Fruit fly (Drosophila melanogaster): ENCODE results near the gene CG5888.

Gene CG5888

dm6 chr2L:16495193-16495780 is 47.0 kb upstream of the CG5888 start:
- TF ChIP-seq sv (GFP tag; optimal IDR thresholded peaks at IDR 0.05) (peak; percentile 77), Hnf4 (GFP tag; optimal IDR thresholded peaks at IDR 0.05) (peak; percentile 87), foxo (GFP tag; optimal IDR thresholded peaks at IDR 0.05) (peak in 1 of 2 experiments; percentile 29), tai (GFP tag; optimal IDR thresholded peaks at IDR 0.05) (peak; percentile 77), br (GFP tag; optimal IDR thresholded peaks at IDR 0.05) (peak; percentile 85), rgr (GFP tag; optimal IDR thresholded peaks at IDR 0.05) (peak; percentile 93), Jra (GFP tag; optimal IDR thresholded peaks at IDR 0.05) (peak; percentile 79), CrebA (GFP tag; optimal IDR thresholded peaks at IDR 0.05; ENCODE audit: borderline replicate concordance) (no peak), OdsH (GFP tag; optimal IDR thresholded peaks at IDR 0.05) (peak; percentile 89), fru (GFP tag; optimal IDR thresholded peaks at IDR 0.05) (peak; percentile 77), woc (GFP tag; optimal IDR thresholded peaks at IDR 0.05) (no peak), Myc (optimal IDR thresholded peaks at IDR 0.05) (peak; percentile 37), Hr78 (GFP tag; optimal IDR thresholded peaks at IDR 0.05) (no peak), psq (GFP tag; optimal IDR thresholded peaks at IDR 0.05) (peak; percentile 57), dsf (GFP tag; optimal IDR thresholded peaks at IDR 0.05; ENCODE audit: borderline replicate concordance) (peak; percentile 60), ey (GFP tag; optimal IDR thresholded peaks at IDR 0.05) (peak; percentile 87), sage (GFP tag; optimal IDR thresholded peaks at IDR 0.05) (no peak), Rel (GFP tag; optimal IDR thresholded peaks at IDR 0.05) (no peak), Rel (tag; optimal IDR thresholded peaks at IDR 0.05) (peak; percentile 68)

dm6 chr2L:16493999-16494741 is 45.9 kb upstream of the CG5888 start:
- TF ChIP-seq Dif (GFP tag; optimal IDR thresholded peaks at IDR 0.05; ENCODE audit: partially characterized antibody) (no peak), Myc (optimal IDR thresholded peaks at IDR 0.05) (no peak), Sp1 (GFP tag; optimal IDR thresholded peaks at IDR 0.05) (no peak), Jra (GFP tag; optimal IDR thresholded peaks at IDR 0.05) (no peak), CG32264 (GFP tag; optimal IDR thresholded peaks at IDR 0.05) (no peak), Abd-B (GFP tag; optimal IDR thresholded peaks at IDR 0.05) (no peak), rgr (GFP tag; optimal IDR thresholded peaks at IDR 0.05) (no peak), Hr78 (GFP tag; optimal IDR thresholded peaks at IDR 0.05) (no peak), N (GFP tag; optimal IDR thresholded peaks at IDR 0.05) (no peak), Mio (GFP tag; optimal IDR thresholded peaks at IDR 0.05) (no peak), CG9705 (GFP tag; optimal IDR thresholded peaks at IDR 0.05) (no peak), tai (GFP tag; optimal IDR thresholded peaks at IDR 0.05) (no peak), sv (GFP tag; optimal IDR thresholded peaks at IDR 0.05) (no peak), usp (GFP tag; optimal IDR thresholded peaks at IDR 0.05) (no peak), Hr83 (GFP tag; optimal IDR thresholded peaks at IDR 0.05; ENCODE audit: poor library complexity, severe bottlenecking) (no peak), GATAd (GFP tag; optimal IDR thresholded peaks at IDR 0.05) (no peak)

- TF ChIP-seq GATAd (GFP tag; optimal IDR thresholded peaks at IDR 0.05), result peak; percentile 20
- TF ChIP-seq N (GFP tag; optimal IDR thresholded peaks at IDR 0.05), result no peak
- peak; percentile 56 for TF ChIP-seq dsf (GFP tag; optimal IDR thresholded peaks at IDR 0.05; ENCODE audit: borderline replicate concordance)
- TF ChIP-seq Dfd (GFP tag; optimal IDR thresholded peaks at IDR 0.05), result peak; percentile 65
- peak; percentile 90 for TF ChIP-seq h (GFP tag; optimal IDR thresholded peaks at IDR 0.05)
- peak; percentile 44 for TF ChIP-seq tai (GFP tag; optimal IDR thresholded peaks at IDR 0.05)
- TF ChIP-seq Hr83 (GFP tag; optimal IDR thresholded peaks at IDR 0.05; ENCODE audit: poor library complexity, severe bottlenecking), result no peak
- peak; percentile 33 to 93 for TF ChIP-seq foxo (GFP tag; optimal IDR thresholded peaks at IDR 0.05)
- TF ChIP-seq Dif (GFP tag; optimal IDR thresholded peaks at IDR 0.05; ENCODE audit: partially characterized antibody), result no peak
- TF ChIP-seq dl (GFP tag; optimal IDR thresholded peaks at IDR 0.05; ENCODE audit: insufficient read depth in 1 of 2, partially characterized antibody in 2 of 2), result no peak
- peak; percentile 93 for TF ChIP-seq br (GFP tag; optimal IDR thresholded peaks at IDR 0.05)
- TF ChIP-seq HLH106 (tag; optimal IDR thresholded peaks at IDR 0.05), result peak; percentile 87
- peak; percentile 56 for TF ChIP-seq Myc (optimal IDR thresholded peaks at IDR 0.05)
- peak; percentile 86 for TF ChIP-seq OdsH (GFP tag; optimal IDR thresholded peaks at IDR 0.05)
- TF ChIP-seq ey (GFP tag; optimal IDR thresholded peaks at IDR 0.05), result peak; percentile 92
- peak; percentile 88 for TF ChIP-seq brk (GFP tag; optimal IDR thresholded peaks at IDR 0.05)
- peak; percentile 93 for TF ChIP-seq fru (GFP tag; optimal IDR thresholded peaks at IDR 0.05)
- peak; percentile 83 for TF ChIP-seq Hnf4 (GFP tag; optimal IDR thresholded peaks at IDR 0.05)
- TF ChIP-seq Jra (GFP tag; optimal IDR thresholded peaks at IDR 0.05), result peak; percentile 61
- TF ChIP-seq psq (GFP tag; optimal IDR thresholded peaks at IDR 0.05), result peak; percentile 84
- TF ChIP-seq woc (GFP tag; optimal IDR thresholded peaks at IDR 0.05), result peak; percentile 90
- peak; percentile 92 for TF ChIP-seq rgr (GFP tag; optimal IDR thresholded peaks at IDR 0.05)
- TF ChIP-seq lola (GFP tag; optimal IDR thresholded peaks at IDR 0.05), result no peak
- peak; percentile 58 for TF ChIP-seq dmrt93B (GFP tag; optimal IDR thresholded peaks at IDR 0.05)
- TF ChIP-seq CG32264 (GFP tag; optimal IDR thresholded peaks at IDR 0.05), result peak; percentile 60
- TF ChIP-seq jim (GFP tag; optimal IDR thresholded peaks at IDR 0.05), result no peak
- TF ChIP-seq Vsx2 (GFP tag; optimal IDR thresholded peaks at IDR 0.05; ENCODE audit: partially characterized antibody), result no peak
- peak; percentile 78 for TF ChIP-seq CG9705 (GFP tag; optimal IDR thresholded peaks at IDR 0.05)
- TF ChIP-seq Mio (GFP tag; optimal IDR thresholded peaks at IDR 0.05), result no peak
- TF ChIP-seq sv (GFP tag; optimal IDR thresholded peaks at IDR 0.05), result peak; percentile 60
- TF ChIP-seq pan (optimal IDR thresholded peaks at IDR 0.05), result no peak
- TF ChIP-seq sage (GFP tag; optimal IDR thresholded peaks at IDR 0.05), result peak; percentile 47
- no peak for TF ChIP-seq Abd-B (GFP tag; optimal IDR thresholded peaks at IDR 0.05)
- TF ChIP-seq CrebA (GFP tag; optimal IDR thresholded peaks at IDR 0.05; ENCODE audit: borderline replicate concordance), result peak; percentile 67
- TF ChIP-seq Sp1 (GFP tag; optimal IDR thresholded peaks at IDR 0.05), result peak; percentile 91
Measured at dm6 chr2L:16492617-16493203, 44.4 kb upstream of the CG5888 start.
